Fruit fly (Drosophila melanogaster): Measurements from ENCODE around the gene Ufsp2.

The Ufsp2 gene

DNA sequence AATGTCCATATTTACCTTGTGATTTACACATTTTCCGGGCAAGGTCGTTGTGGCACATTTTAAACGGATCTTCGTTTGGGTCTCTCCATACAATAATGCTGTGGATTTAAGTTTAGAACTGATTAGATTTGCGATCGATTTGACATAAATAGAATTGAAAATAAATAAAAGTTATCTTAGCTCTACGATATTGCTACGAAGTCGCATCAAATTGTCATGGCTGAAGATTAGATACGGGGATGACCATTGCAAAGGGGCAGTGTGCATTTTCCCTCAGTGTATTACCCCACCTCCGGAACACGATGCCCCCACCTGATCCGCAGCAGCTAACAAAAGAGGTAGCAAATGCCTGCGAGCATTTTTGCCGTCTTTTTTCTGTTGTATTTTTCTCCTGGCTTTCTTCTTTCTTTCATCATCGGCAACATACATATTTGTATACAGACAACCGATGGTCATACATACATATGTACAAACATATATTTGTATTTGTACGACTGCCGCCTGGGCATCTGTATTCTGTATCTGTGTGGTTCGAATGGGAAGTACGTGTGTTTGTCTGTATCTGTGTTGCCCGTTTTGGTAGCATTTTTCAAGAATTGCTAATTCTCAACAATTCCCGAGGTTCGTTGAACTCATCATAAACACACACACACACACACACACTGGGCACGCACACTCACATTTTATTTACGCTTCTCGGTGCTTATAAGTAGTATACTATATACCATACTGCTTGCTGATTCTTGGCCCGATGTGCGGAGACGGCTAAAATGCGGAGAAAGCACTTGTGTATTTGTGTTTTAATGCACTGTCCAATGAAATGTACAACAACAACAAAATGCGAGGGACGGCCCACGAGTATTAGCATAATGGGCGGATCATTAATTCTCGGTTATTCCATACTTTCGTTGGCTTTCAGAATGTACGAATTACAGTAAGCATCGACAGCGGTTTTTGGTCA, 31.6 kb upstream of the Ufsp2 start:
- TF ChIP-seq OdsH (GFP tag; optimal IDR thresholded peaks at IDR 0.05), result peak; percentile 12
- TF ChIP-seq jim (GFP tag; optimal IDR thresholded peaks at IDR 0.05), result peak; percentile 15
- TF ChIP-seq Abd-B (GFP tag; optimal IDR thresholded peaks at IDR 0.05), result no peak
- peak in 1 of 2 experiments; percentile 39 for TF ChIP-seq foxo (GFP tag; optimal IDR thresholded peaks at IDR 0.05)
- no peak for TF ChIP-seq sv (GFP tag; optimal IDR thresholded peaks at IDR 0.05)
- no peak for TF ChIP-seq Rel (GFP tag; optimal IDR thresholded peaks at IDR 0.05)
- peak; percentile 53 for TF ChIP-seq Rel (tag; optimal IDR thresholded peaks at IDR 0.05)
- TF ChIP-seq Hnf4 (GFP tag; optimal IDR thresholded peaks at IDR 0.05), result peak; percentile 0
- no peak for TF ChIP-seq CG32264 (GFP tag; optimal IDR thresholded peaks at IDR 0.05)
- TF ChIP-seq dl (GFP tag; optimal IDR thresholded peaks at IDR 0.05; ENCODE audit: insufficient read depth in 1 of 2, partially characterized antibody in 2 of 2), result no peak
- TF ChIP-seq Hr83 (GFP tag; optimal IDR thresholded peaks at IDR 0.05; ENCODE audit: poor library complexity, severe bottlenecking), result no peak
- no peak for TF ChIP-seq Myc (optimal IDR thresholded peaks at IDR 0.05)
- no peak for TF ChIP-seq Jra (GFP tag; optimal IDR thresholded peaks at IDR 0.05)
- TF ChIP-seq fru (GFP tag; optimal IDR thresholded peaks at IDR 0.05), result peak; percentile 37
- TF ChIP-seq brk (GFP tag; optimal IDR thresholded peaks at IDR 0.05), result no peak
- peak; percentile 39 for TF ChIP-seq woc (GFP tag; optimal IDR thresholded peaks at IDR 0.05)
- TF ChIP-seq lola (GFP tag; optimal IDR thresholded peaks at IDR 0.05), result no peak
- peak; percentile 53 for TF ChIP-seq psq (GFP tag; optimal IDR thresholded peaks at IDR 0.05)
- TF ChIP-seq Dfd (GFP tag; optimal IDR thresholded peaks at IDR 0.05), result no peak
- TF ChIP-seq pan (optimal IDR thresholded peaks at IDR 0.05), result no peak
- no peak for TF ChIP-seq Mio (GFP tag; optimal IDR thresholded peaks at IDR 0.05)
- TF ChIP-seq Sp1 (GFP tag; optimal IDR thresholded peaks at IDR 0.05), result peak; percentile 16
- TF ChIP-seq Hr78 (GFP tag; optimal IDR thresholded peaks at IDR 0.05), result no peak
- TF ChIP-seq CrebA (GFP tag; optimal IDR thresholded peaks at IDR 0.05; ENCODE audit: borderline replicate concordance), result no peak
- TF ChIP-seq h (GFP tag; optimal IDR thresholded peaks at IDR 0.05), result no peak
- TF ChIP-seq dsf (GFP tag; optimal IDR thresholded peaks at IDR 0.05; ENCODE audit: borderline replicate concordance), result no peak
- TF ChIP-seq Vsx2 (GFP tag; optimal IDR thresholded peaks at IDR 0.05; ENCODE audit: partially characterized antibody), result no peak
- no peak for TF ChIP-seq CG9705 (GFP tag; optimal IDR thresholded peaks at IDR 0.05)
- no peak for TF ChIP-seq sage (GFP tag; optimal IDR thresholded peaks at IDR 0.05)
- TF ChIP-seq GATAd (GFP tag; optimal IDR thresholded peaks at IDR 0.05), result no peak
- TF ChIP-seq usp (GFP tag; optimal IDR thresholded peaks at IDR 0.05), result no peak
- no peak for TF ChIP-seq Dif (GFP tag; optimal IDR thresholded peaks at IDR 0.05; ENCODE audit: partially characterized antibody)
- TF ChIP-seq rgr (GFP tag; optimal IDR thresholded peaks at IDR 0.05), result peak; percentile 20
- peak; percentile 35 for TF ChIP-seq HLH106 (tag; optimal IDR thresholded peaks at IDR 0.05)
- TF ChIP-seq ey (GFP tag; optimal IDR thresholded peaks at IDR 0.05), result peak; percentile 37
- TF ChIP-seq tai (GFP tag; optimal IDR thresholded peaks at IDR 0.05), result no peak
- peak; percentile 21 for TF ChIP-seq br (GFP tag; optimal IDR thresholded peaks at IDR 0.05)
- TF ChIP-seq N (GFP tag; optimal IDR thresholded peaks at IDR 0.05), result no peak
- no peak for TF ChIP-seq dmrt93B (GFP tag; optimal IDR thresholded peaks at IDR 0.05)

DNA sequence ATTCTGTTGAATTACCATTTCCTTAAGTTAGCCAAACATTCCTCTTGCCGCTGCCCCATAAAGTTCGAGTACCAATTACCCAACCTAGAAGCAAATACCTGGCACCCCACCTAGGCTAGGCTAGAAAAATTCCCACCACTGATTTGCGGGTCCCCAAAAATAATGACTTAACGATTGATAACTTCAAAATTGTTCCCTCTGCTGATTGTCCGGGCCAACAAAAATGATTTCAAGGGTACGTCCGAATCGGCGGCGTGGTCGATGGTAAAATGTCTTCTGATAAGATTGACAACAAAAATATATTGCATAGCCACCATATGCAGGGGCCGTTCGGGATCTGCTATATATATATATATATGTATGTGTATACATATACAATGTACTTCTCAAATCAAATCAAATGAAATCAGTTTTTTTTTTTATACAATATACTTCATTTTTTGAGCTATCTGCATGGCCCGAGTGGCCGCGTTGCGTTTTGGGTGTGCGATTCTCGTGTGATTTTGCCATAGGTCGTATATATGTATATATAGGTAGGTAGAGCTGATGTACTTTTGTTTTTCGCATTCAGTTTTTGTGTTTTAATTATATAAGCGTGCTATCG, 29.1 kb upstream of the Ufsp2 start:
- TF ChIP-seq brk (GFP tag; optimal IDR thresholded peaks at IDR 0.05) (peak; percentile 59), Vsx2 (GFP tag; optimal IDR thresholded peaks at IDR 0.05; ENCODE audit: partially characterized antibody) (no peak), usp (GFP tag; optimal IDR thresholded peaks at IDR 0.05) (no peak), CrebA (GFP tag; optimal IDR thresholded peaks at IDR 0.05; ENCODE audit: borderline replicate concordance) (peak; percentile 85), br (GFP tag; optimal IDR thresholded peaks at IDR 0.05) (peak; percentile 38), Hr83 (GFP tag; optimal IDR thresholded peaks at IDR 0.05; ENCODE audit: poor library complexity, severe bottlenecking) (no peak), Rel (GFP tag; optimal IDR thresholded peaks at IDR 0.05) (peak; percentile 52), Rel (tag; optimal IDR thresholded peaks at IDR 0.05) (peak; percentile 95), lola (GFP tag; optimal IDR thresholded peaks at IDR 0.05) (no peak), OdsH (GFP tag; optimal IDR thresholded peaks at IDR 0.05) (no peak), CG9705 (GFP tag; optimal IDR thresholded peaks at IDR 0.05) (no peak)
